Fruit fly (Drosophila melanogaster) whole organism, embryonic: Measurements from ENCODE around the gene CG10195.
A peak's percentile ranks its signal among the peaks of the same experiment; 100 is the strongest.

Source experiments
- CG12155 ChIP-seq: fragments of 200-800 bp; sonication (Bioruptor generic); optimal IDR thresholded peaks from 3 replicates; lab custom pipeline; 2016; ENCODE audit warnings: missing biosample characterization, missing genetic modification characterization
- CG13287 ChIP-seq: fragments of 200-800 bp; sonication (Bioruptor generic); IDR thresholded peaks from 2 replicates; pipeline ENCODE4 v1.3.6; 2022; ENCODE audit warnings: missing biosample characterization, missing genetic modification characterization; ENCODE audit not compliant: partially characterized antibody
- CG2875 ChIP-seq: fragments of 200-800 bp; sonication (Bioruptor generic); optimal IDR thresholded peaks from 2 replicates; lab custom pipeline; 2017; ENCODE audit warnings: missing biosample characterization, mild to moderate bottlenecking, missing genetic modification characterization, missing genetic modification reagents
- CG30403 ChIP-seq: fragments of 200-800 bp; sonication (Bioruptor generic); optimal IDR thresholded peaks from 3 replicates; lab custom pipeline; 2016; ENCODE audit warnings: missing biosample characterization, missing genetic modification characterization
- CG31388 ChIP-seq: fragments of 200-800 bp; sonication (Bioruptor generic); optimal IDR thresholded peaks from 2 replicates; lab custom pipeline; 2016; ENCODE audit warnings: missing biosample characterization, missing genetic modification characterization
- CG42726 ChIP-seq: fragments of 200-800 bp; sonication (Bioruptor generic); IDR thresholded peaks from 2 replicates; pipeline ENCODE4 v1.3.6; 2022; ENCODE audit warnings: missing biosample characterization, missing genetic modification characterization; ENCODE audit not compliant: partially characterized antibody
- CG4424 ChIP-seq: fragments of 200-800 bp; sonication (Bioruptor generic); optimal IDR thresholded peaks from 3 replicates; lab custom pipeline; 2016; ENCODE audit warnings: missing biosample characterization, missing genetic modification characterization
- CG4617 ChIP-seq: fragments of 200-800 bp; sonication (Bioruptor generic); optimal IDR thresholded peaks from 3 replicates; lab custom pipeline; 2016; ENCODE audit warnings: missing biosample characterization, missing genetic modification characterization, borderline replicate concordance
- CG6765 ChIP-seq: fragments of 200-800 bp; sonication (Bioruptor generic); optimal IDR thresholded peaks from 3 replicates; lab custom pipeline; 2017; ENCODE audit warnings: missing biosample characterization, mild to moderate bottlenecking, missing genetic modification characterization
- CG6791 ChIP-seq: fragments of 200-800 bp; sonication (Bioruptor generic); IDR thresholded peaks from 3 replicates; pipeline ENCODE4 v1.3.6; 2022; ENCODE audit warnings: missing biosample characterization, missing genetic modification characterization; ENCODE audit not compliant: partially characterized antibody
- CG8924 ChIP-seq: fragments of 200-800 bp; optimal IDR thresholded peaks from 3 replicates; lab custom pipeline; 2019; ENCODE audit warnings: missing biosample characterization, mild to moderate bottlenecking, missing genetic modification characterization, moderate library complexity
- CG9876 ChIP-seq: fragments of 200-800 bp; sonication (Bioruptor generic); optimal IDR thresholded peaks from 2 replicates; lab custom pipeline; 2016; ENCODE audit warnings: missing biosample characterization, missing genetic modification characterization
- D ChIP-seq, 2 experiments: fragments of 200-800 bp in 1 of 2; fragments of >200 bp in 1 of 2; sonication (Bioruptor generic) in 1 of 2; optimal IDR thresholded peaks; 2 replicates in 1 of 2; 3 replicates in 1 of 2; lab custom pipeline; 2017; ENCODE audit warnings: mild to moderate bottlenecking in 1 of 2, missing biosample characterization in 1 of 2, missing genetic modification characterization in 1 of 2, missing genetic modification reagents in 1 of 2
- Deaf1 ChIP-seq: fragments of 200-800 bp; optimal IDR thresholded peaks from 3 replicates; lab custom pipeline; 2019; ENCODE audit warnings: missing biosample characterization, mild to moderate bottlenecking, missing genetic modification characterization, moderate library complexity
- Doc3 ChIP-seq: fragments of 200-800 bp; sonication (Bioruptor generic); IDR thresholded peaks from 3 replicates; pipeline ENCODE4 v1.3.6; 2022; ENCODE audit warnings: missing biosample characterization, missing genetic modification characterization; ENCODE audit not compliant: partially characterized antibody
- Dref ChIP-seq: fragments of 200-800 bp; sonication (Bioruptor generic); IDR thresholded peaks from 2 replicates; pipeline ENCODE4 v1.3.6; 2022; ENCODE audit warnings: missing biosample characterization, missing genetic modification characterization
- Drgx ChIP-seq: fragments of 200-800 bp; sonication (Bioruptor generic); IDR thresholded peaks from 2 replicates; pipeline ENCODE4 v1.3.6; 2022; ENCODE audit warnings: missing biosample characterization, missing genetic modification characterization
- E2f2 ChIP-seq: fragments of 200-800 bp; sonication (Bioruptor generic); IDR thresholded peaks from 2 replicates; pipeline ENCODE4 v1.3.6; 2022; ENCODE audit warnings: missing biosample characterization, missing genetic modification characterization
- ERR ChIP-seq: fragments of 200-800 bp; sonication (Bioruptor generic); optimal IDR thresholded peaks from 2 replicates; lab custom pipeline; 2016; ENCODE audit warnings: missing biosample characterization, missing genetic modification characterization
- Fer1 ChIP-seq: fragments of 200-800 bp; sonication (Bioruptor generic); optimal IDR thresholded peaks from 2 replicates; lab custom pipeline; 2017; ENCODE audit warnings: missing biosample characterization, mild to moderate bottlenecking, missing genetic modification characterization
- Hmr ChIP-seq: fragments of 200-800 bp; sonication (Bioruptor generic); optimal IDR thresholded peaks from 3 replicates; lab custom pipeline; 2017; ENCODE audit warnings: mild to moderate bottlenecking, missing biosample characterization, missing genetic modification reagents, missing genetic modification characterization
- Hr3 ChIP-seq: fragments of 200-800 bp; sonication (Bioruptor generic); optimal IDR thresholded peaks from 3 replicates; lab custom pipeline; 2016; ENCODE audit warnings: missing biosample characterization, missing genetic modification characterization
- Hsf ChIP-seq: fragments of 200-800 bp; sonication (Bioruptor generic); optimal IDR thresholded peaks from 3 replicates; lab custom pipeline; 2016; ENCODE audit warnings: missing biosample characterization, missing genetic modification characterization
- Meics ChIP-seq: fragments of 200-800 bp; sonication (Bioruptor generic); optimal IDR thresholded peaks from 2 replicates; lab custom pipeline; 2017; ENCODE audit warnings: missing biosample characterization, mild to moderate bottlenecking, missing genetic modification characterization
- NFAT ChIP-seq: fragments of 200-800 bp; sonication (Bioruptor generic); IDR thresholded peaks from 2 replicates; pipeline ENCODE4 v1.3.6; 2022; ENCODE audit warnings: missing biosample characterization, missing genetic modification characterization
- Nf-YC ChIP-seq: fragments of 200-800 bp; optimal IDR thresholded peaks from 3 replicates; lab custom pipeline; 2019; ENCODE audit warnings: missing biosample characterization, mild to moderate bottlenecking, missing genetic modification characterization, moderate library complexity
- Side ChIP-seq: fragments of 200-800 bp; sonication (Bioruptor generic); optimal IDR thresholded peaks from 2 replicates; lab custom pipeline; 2016; ENCODE audit warnings: missing biosample characterization, missing genetic modification characterization
- Usf ChIP-seq: fragments of 200-800 bp; sonication (Bioruptor generic); optimal IDR thresholded peaks from 2 replicates; lab custom pipeline; 2017; ENCODE audit warnings: missing genotype, missing biosample characterization, missing genetic modification characterization
- YL-1 ChIP-seq: fragments of 200-800 bp; sonication (Bioruptor generic); optimal IDR thresholded peaks from 3 replicates; lab custom pipeline; 2017; ENCODE audit warnings: missing biosample characterization, mild to moderate bottlenecking, missing genetic modification characterization
- amos ChIP-seq: fragments of 200-800 bp; sonication (Bioruptor generic); IDR thresholded peaks from 2 replicates; pipeline ENCODE4 v1.3.6; 2022; ENCODE audit warnings: missing biosample characterization, missing genetic modification characterization; ENCODE audit not compliant: partially characterized antibody
- bab2 ChIP-seq: fragments of 200-800 bp; sonication (Bioruptor generic); optimal IDR thresholded peaks from 2 replicates; lab custom pipeline; 2016; ENCODE audit warnings: missing biosample characterization, missing genetic modification characterization
- btn ChIP-seq: fragments of 200-800 bp; sonication (Bioruptor generic); optimal IDR thresholded peaks from 2 replicates; lab custom pipeline; 2016; ENCODE audit warnings: missing biosample characterization, missing genetic modification characterization
- chif ChIP-seq, 2 experiments: fragments of 200-800 bp; sonication (Bioruptor generic); optimal IDR thresholded peaks; 3 replicates each; lab custom pipeline; 2016; ENCODE audit warnings: missing biosample characterization in 2 of 2, missing genetic modification characterization in 2 of 2
- ci ChIP-seq: fragments of 200-800 bp; sonication (Bioruptor generic); IDR thresholded peaks from 3 replicates; pipeline ENCODE4 v1.3.6; 2022; ENCODE audit warnings: missing biosample characterization, missing genetic modification characterization
- corto ChIP-seq: fragments of 200-800 bp; sonication (Bioruptor generic); optimal IDR thresholded peaks from 2 replicates; lab custom pipeline; 2016; ENCODE audit warnings: missing biosample characterization, mild to moderate bottlenecking, missing genetic modification characterization, moderate library complexity
- ewg ChIP-seq: fragments of 200-800 bp; sonication (Bioruptor generic); optimal IDR thresholded peaks from 3 replicates; lab custom pipeline; 2017; ENCODE audit warnings: mild to moderate bottlenecking, missing biosample characterization, missing genetic modification reagents, missing genetic modification characterization
- ftz-f1 ChIP-seq: fragments of 200-800 bp; sonication (Bioruptor generic); optimal IDR thresholded peaks from 2 replicates; lab custom pipeline; 2016; ENCODE audit warnings: missing biosample characterization, missing genetic modification characterization
- grn ChIP-seq: fragments of 200-800 bp; sonication (Bioruptor generic); optimal IDR thresholded peaks from 3 replicates; lab custom pipeline; 2017; ENCODE audit warnings: missing biosample characterization, missing genetic modification characterization
- hbn ChIP-seq: fragments of 200-800 bp; sonication (Bioruptor generic); IDR thresholded peaks from 2 replicates; pipeline ENCODE4 v1.3.6; 2022; ENCODE audit warnings: missing biosample characterization, missing genetic modification characterization; ENCODE audit not compliant: partially characterized antibody
- mld ChIP-seq: fragments of 200-800 bp; sonication (Bioruptor generic); IDR thresholded peaks from 3 replicates; pipeline ENCODE4 v1.3.6; 2022; ENCODE audit warnings: missing biosample characterization, missing genetic modification characterization; ENCODE audit not compliant: partially characterized antibody
- nerfin-2 ChIP-seq: fragments of 200-800 bp; sonication (Bioruptor generic); IDR thresholded peaks from 2 replicates; pipeline ENCODE4 v1.3.6; 2022; ENCODE audit warnings: missing biosample characterization, missing genetic modification characterization; ENCODE audit not compliant: partially characterized antibody
- otp ChIP-seq: fragments of 200-800 bp; sonication (Bioruptor generic); IDR thresholded peaks from 3 replicates; pipeline ENCODE4, ENCODE4 v1.3.6; 2022; ENCODE audit warnings: missing biosample characterization, missing genetic modification characterization
- sc ChIP-seq, 3 experiments: fragments of >200 bp in 2 of 3; fragments of 200-800 bp in 1 of 3; sonication (Bioruptor generic) in 1 of 3; optimal IDR thresholded peaks; 2 replicates in 2 of 3; 3 replicates in 1 of 3; lab custom pipeline; 2017; ENCODE audit warnings: mild to moderate bottlenecking in 1 of 3, missing biosample characterization in 1 of 3, missing genetic modification characterization in 1 of 3, missing genetic modification reagents in 1 of 3
- sd ChIP-seq: fragments of 200-800 bp; sonication (Bioruptor generic); optimal IDR thresholded peaks from 3 replicates; lab custom pipeline; 2018; ENCODE audit warnings: missing biosample characterization, mild to moderate bottlenecking, missing genetic modification characterization, moderate library complexity
- tup ChIP-seq: fragments of 200-800 bp; sonication (Bioruptor generic); optimal IDR thresholded peaks from 2 replicates; lab custom pipeline; 2016; ENCODE audit warnings: missing biosample characterization, mild to moderate bottlenecking, missing genetic modification characterization, moderate library complexity
- vnd ChIP-seq: fragments of 200-800 bp; sonication (Bioruptor generic); IDR thresholded peaks from 3 replicates; pipeline ENCODE4 v1.3.6; 2022; ENCODE audit warnings: missing biosample characterization, missing genetic modification characterization; ENCODE audit not compliant: partially characterized antibody
- z ChIP-seq: fragments of 200-800 bp; sonication (Bioruptor generic); IDR thresholded peaks from 3 replicates; pipeline ENCODE4 v1.3.6; 2022; ENCODE audit warnings: missing biosample characterization, missing genetic modification characterization
- zen ChIP-seq: fragments of 200-800 bp; sonication (Bioruptor generic); optimal IDR thresholded peaks from 3 replicates; lab custom pipeline; 2018; ENCODE audit warnings: missing biosample characterization, mild to moderate bottlenecking, missing genetic modification characterization, moderate library complexity

CG10195 gene

dm6 chr2L:19518636-19519086 lies 34.2 kb upstream of the CG10195 start, which contains the start of gene CG10132 (continued):
- no peak for TF ChIP-seq sd (tag; lab: Kevin White, UChicago)
- TF ChIP-seq E2f2 (GFP tag; lab: Robert Waterston, UW) = peak; percentile 47
- no peak; the same call in 2 of the 3 replicates for TF ChIP-seq Doc3
- TF ChIP-seq CG4424 (GFP tag; lab: Kevin White, UChicago) = no peak
- no peak for TF ChIP-seq Hsf (GFP tag; lab: Kevin White, UChicago)
- TF ChIP-seq CG13287 (GFP tag; lab: Robert Waterston, UW) = peak; percentile 66
- no peak for TF ChIP-seq Hr3
- TF ChIP-seq CG30403 (GFP tag; lab: Kevin White, UChicago) = no peak
- TF ChIP-seq grn (GFP tag; lab: Kevin White, UChicago) = no peak
- no peak for TF ChIP-seq tup
- no peak for TF ChIP-seq CG9876 (GFP tag; lab: Kevin White, UChicago)
- no peak for TF ChIP-seq otp (GFP tag; lab: Robert Waterston, UW)
- TF ChIP-seq Meics (GFP tag; lab: Kevin White, UChicago) = no peak
- TF ChIP-seq ftz-f1 (GFP tag; lab: Kevin White, UChicago) = no peak
- no peak for TF ChIP-seq bab2 (GFP tag; lab: Kevin White, UChicago)
- TF ChIP-seq CG8924 (tag; lab: Kevin White, UChicago) = no peak
- TF ChIP-seq hbn (GFP tag; lab: Robert Waterston, UW) = 0 out of 2 replicates have a peak, but pooled peaks have one; percentile 29
- TF ChIP-seq CG12155 (GFP tag; lab: Kevin White, UChicago) = no peak
- TF ChIP-seq ci (GFP tag; lab: Robert Waterston, UW) = peak; percentile 36; the same call in 1 of the 3 replicates
- peak; percentile 70; the same call in 2 of the 3 replicates for TF ChIP-seq mld
- 0 out of 2 replicates have a peak, but pooled peaks have one; percentile 14 for TF ChIP-seq Drgx (GFP tag; lab: Robert Waterston, UW)
- TF ChIP-seq Fer1 (GFP tag; lab: Kevin White, UChicago) = no peak
- TF ChIP-seq NFAT (GFP tag; lab: Robert Waterston, UW) = no peak
- no peak for TF ChIP-seq CG4617 (GFP tag; lab: Kevin White, UChicago)
- no peak for TF ChIP-seq zen (tag; lab: Kevin White, UChicago)
- no peak for TF ChIP-seq CG42726 (GFP tag; lab: Robert Waterston, UW)
- no peak for TF ChIP-seq Hmr (GFP tag; lab: Kevin White, UChicago)
- peak; percentile 58; the same call in 1 of the 3 replicates for TF ChIP-seq z (GFP tag; lab: Robert Waterston, UW)
- no peak for TF ChIP-seq ERR (GFP tag; lab: Kevin White, UChicago)
- TF ChIP-seq ewg (GFP tag; lab: Kevin White, UChicago) = peak; percentile 32
- no peak for TF ChIP-seq CG2875
- TF ChIP-seq Usf (GFP tag; lab: Kevin White, UChicago) = no peak
- TF ChIP-seq chif (GFP tag; optimal IDR thresholded peaks at IDR 0.05; lab: Kevin White, UChicago) = no peak
- TF ChIP-seq D (optimal IDR thresholded peaks at IDR 0.05; lab: Kevin White, UChicago) = no peak
- no peak for TF ChIP-seq D (GFP tag; optimal IDR thresholded peaks at IDR 0.05; lab: Kevin White, UChicago)
- peak; percentile 58 for TF ChIP-seq Dref (GFP tag; lab: Robert Waterston, UW)
- peak; percentile 58; the same call in 1 of the 3 replicates for TF ChIP-seq vnd (GFP tag; lab: Robert Waterston, UW)
- TF ChIP-seq Nf-YC (tag; lab: Kevin White, UChicago) = no peak
- TF ChIP-seq CG31388 = no peak
- peak; percentile 85 for TF ChIP-seq Deaf1 (tag; lab: Kevin White, UChicago)
- TF ChIP-seq Side (GFP tag; lab: Kevin White, UChicago) = no peak
- TF ChIP-seq CG6791 (GFP tag; lab: Robert Waterston, UW) = peak; percentile 56; the same call in 1 of the 3 replicates
- peak; percentile 13 for TF ChIP-seq YL-1
- no peak for TF ChIP-seq sc (optimal IDR thresholded peaks at IDR 0.05; lab: Kevin White, UChicago)
- TF ChIP-seq sc (GFP tag; optimal IDR thresholded peaks at IDR 0.05; lab: Kevin White, UChicago) = no peak
- no peak for TF ChIP-seq btn
- peak; percentile 30; the same call in 1 of the 2 replicates for TF ChIP-seq amos (GFP tag; lab: Robert Waterston, UW)
- TF ChIP-seq CG6765 (GFP tag; lab: Kevin White, UChicago) = no peak
- TF ChIP-seq corto (GFP tag; lab: Kevin White, UChicago) = no peak
- TF ChIP-seq nerfin-2 (GFP tag; lab: Robert Waterston, UW) = peak; percentile 26; the same call in 1 of the 2 replicates
